Worm (Caenorhabditis elegans) whole organism, midembryonic: Measurements from ENCODE around the gene nspc-16.

ENCODE experiments used
- cog-1 ChIP-seq: sonication (generic microtip); optimal IDR thresholded peaks from 2 replicates; lab custom pipeline; 2016; ENCODE audit warnings: missing genetic modification characterization, missing compliant biosample characterization
- flt-1 ChIP-seq: fragments of 200-800 bp; sonication (Bioruptor generic); IDR thresholded peaks from 2 replicates; pipeline ENCODE4 v1.3.6; 2022; ENCODE audit warnings: missing genetic modification characterization, missing compliant biosample characterization
- med-1 ChIP-seq: sonication (generic microtip); optimal IDR thresholded peaks from 2 replicates; lab custom pipeline; 2017; ENCODE audit warnings: missing genetic modification characterization, mild to moderate bottlenecking, missing compliant biosample characterization, antibody characterized with exemption, missing genetic modification reagents; ENCODE audit not compliant: insufficient read depth
- ref-1 ChIP-seq: fragments of 200-800 bp; sonication (Bioruptor generic); conservative IDR thresholded peaks from 2 replicates; pipeline ENCODE4 v1.3.6; 2022; ENCODE audit warnings: missing genetic modification reagents, missing genetic modification characterization, missing compliant biosample characterization
- tab-1 ChIP-seq: fragments of 200-800 bp; sonication (Bioruptor generic); IDR thresholded peaks from 2 replicates; pipeline ENCODE4 v1.3.6; 2022; ENCODE audit warnings: missing genetic modification characterization, missing compliant biosample characterization
- ztf-29 ChIP-seq: fragments of 200-800 bp; sonication (Bioruptor generic); IDR thresholded peaks from 2 replicates; pipeline ENCODE4 v1.3.6; 2022; ENCODE audit warnings: missing genetic modification reagents, missing genetic modification characterization, missing compliant biosample characterization

DNA sequence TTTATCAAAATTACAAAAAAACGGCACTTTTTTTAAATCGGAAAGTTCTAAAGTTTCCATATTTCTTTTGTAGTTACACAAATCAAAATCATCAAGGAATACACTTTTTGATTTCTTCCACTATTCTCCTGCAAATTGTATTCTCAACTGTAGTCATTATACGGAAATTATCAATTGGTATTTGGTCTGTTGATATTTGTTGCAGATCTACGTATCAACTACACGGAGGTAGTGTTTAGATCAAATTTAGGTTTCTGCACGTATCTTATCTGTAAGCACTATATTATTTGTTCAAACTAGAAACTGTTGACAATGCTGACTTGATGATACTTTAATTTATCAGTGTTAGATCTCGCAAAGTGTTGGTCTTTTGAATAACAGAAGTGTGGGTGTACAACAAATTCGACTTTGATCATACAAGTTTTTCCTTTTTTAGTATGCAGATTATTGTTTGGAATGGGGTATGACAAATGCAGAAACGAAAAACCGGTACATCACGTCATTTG lies 44.9 kb downstream of the nspc-16 start:
- TF ChIP-seq cog-1 (tag; lab: Kevin White, UChicago) (no peak), tab-1 (GFP tag; lab: Robert Waterston, UW) (no peak), med-1 (GFP tag; lab: Kevin White, UChicago) (no peak), flt-1 (no peak), ref-1 (GFP tag; lab: Robert Waterston, UW) (no peak), ztf-29 (GFP tag; lab: Robert Waterston, UW) (no peak)
